Worm (Caenorhabditis elegans) whole organism, L4 larva: ENCODE data around the gene cec-5.
A peak's percentile ranks its signal among the peaks of the same experiment; 100 is the strongest.

Experiments used
- F37D6.2 ChIP-seq: sonication (generic microtip); optimal IDR thresholded peaks from 2 replicates; lab custom pipeline; 2016; ENCODE audit warnings: mild to moderate bottlenecking, missing genetic modification characterization, missing compliant biosample characterization
- F49E8.2 ChIP-seq: sonication (generic microtip); optimal IDR thresholded peaks from 2 replicates; lab custom pipeline; 2016; ENCODE audit warnings: missing compliant biosample characterization, mild to moderate bottlenecking, missing genetic modification characterization, borderline replicate concordance
- Y105C5A.15 ChIP-seq: fragments of 200-800 bp; sonication (Bioruptor generic); IDR thresholded peaks from 2 replicates; pipeline ENCODE4 v1.3.6; 2022; ENCODE audit warnings: missing genetic modification characterization, missing compliant biosample characterization
- ZK337.2 ChIP-seq: fragments of 200-800 bp; sonication (Bioruptor generic); IDR thresholded peaks from 2 replicates; pipeline ENCODE4 v1.3.6; 2022; ENCODE audit warnings: missing genetic modification reagents, missing genetic modification characterization, missing compliant biosample characterization
- aha-1 ChIP-seq: fragments of 150-350 bp; peaks from one replicate; lab custom pipeline; 2014; ENCODE audit warnings: missing biosample characterization, missing genetic modification characterization
- ama-1 ChIP-seq: fragments of 150-350 bp; optimal IDR thresholded peaks from 2 replicates; lab custom pipeline; 2014; ENCODE audit warnings: inconsistent platforms, mixed read lengths
- arid-1 ChIP-seq: fragments of 200-800 bp; sonication (Bioruptor generic); conservative IDR thresholded peaks from 2 replicates; pipeline ENCODE4 v1.3.6; 2022; ENCODE audit warnings: missing genetic modification reagents, missing genetic modification characterization, missing compliant biosample characterization
- attf-4 ChIP-seq: sonication (generic microtip); optimal IDR thresholded peaks from 3 replicates; lab custom pipeline; 2017; ENCODE audit warnings: missing biosample characterization, missing genetic modification characterization
- ceh-32 ChIP-seq: sonication (generic microtip); optimal IDR thresholded peaks from 2 replicates; lab custom pipeline; 2016; ENCODE audit warnings: mild to moderate bottlenecking, missing genetic modification characterization, missing compliant biosample characterization; ENCODE audit not compliant: poor library complexity
- ceh-44 ChIP-seq: fragments of 200-800 bp; sonication (Bioruptor generic); IDR thresholded peaks from 2 replicates; pipeline ENCODE4 v1.3.6; 2022; ENCODE audit warnings: missing genetic modification reagents, missing genetic modification characterization, missing compliant biosample characterization
- ctbp-1 ChIP-seq: fragments of 200-800 bp; sonication (Bioruptor generic); IDR thresholded peaks from 2 replicates; pipeline ENCODE4 v1.3.6; 2022; ENCODE audit warnings: missing genetic modification reagents, missing genetic modification characterization, missing compliant biosample characterization
- dve-1 ChIP-seq: sonication (generic microtip); optimal IDR thresholded peaks from 2 replicates; lab custom pipeline; 2017; ENCODE audit warnings: antibody characterized with exemption, mild to moderate bottlenecking, missing genetic modification characterization, missing compliant biosample characterization; ENCODE audit not compliant: insufficient read depth
- egl-43 ChIP-seq: fragments of 200-800 bp; sonication (Bioruptor generic); IDR thresholded peaks from 2 replicates; pipeline ENCODE4 v1.3.6; 2022; ENCODE audit warnings: missing genetic modification reagents, missing genetic modification characterization, missing compliant biosample characterization
- fos-1 ChIP-seq: fragments of 150-350 bp; optimal IDR thresholded peaks from 2 replicates; lab custom pipeline; 2014; ENCODE audit warnings: missing biosample characterization, missing genetic modification characterization
- gei-8 ChIP-seq: fragments of 200-800 bp; sonication (Bioruptor generic); optimal IDR thresholded peaks from 2 replicates; lab custom pipeline; 2018; ENCODE audit warnings: mild to moderate bottlenecking, missing genetic modification characterization, missing compliant biosample characterization
- hif-1 ChIP-seq, 2 experiments: sonication (generic microtip); optimal IDR thresholded peaks; 2 replicates each; lab custom pipeline; 2016 to 2017; ENCODE audit warnings: missing compliant biosample characterization in 2 of 2, missing genetic modification characterization in 2 of 2, missing genetic modification reagents in 2 of 2, missing genotype in 2 of 2, mild to moderate bottlenecking in 1 of 2
- jun-1 ChIP-seq: fragments of 150-350 bp; optimal IDR thresholded peaks from 2 replicates; lab custom pipeline; 2014; ENCODE audit warnings: missing biosample characterization, missing genetic modification reagents, missing genetic modification characterization
- lin-38 ChIP-seq: fragments of 200-800 bp; sonication (Bioruptor generic); IDR thresholded peaks from 2 replicates; pipeline ENCODE4 v1.3.6; 2022; ENCODE audit warnings: missing genetic modification reagents, missing genetic modification characterization, missing compliant biosample characterization
- madf-5 ChIP-seq, 2 experiments: fragments of 200-800 bp; sonication (Bioruptor generic); IDR thresholded peaks; 2 replicates each; pipeline ENCODE4 v1.3.6; 2022; ENCODE audit warnings: missing compliant biosample characterization in 2 of 2, missing genetic modification characterization in 2 of 2
- madf-9 ChIP-seq: fragments of 200-800 bp; sonication (Bioruptor generic); conservative IDR thresholded peaks from 2 replicates; pipeline ENCODE4 v1.3.6; 2022; ENCODE audit warnings: missing genetic modification reagents, missing genetic modification characterization, missing compliant biosample characterization
- mdl-1 ChIP-seq, 2 experiments: fragments of 150-350 bp in 1 of 2; sonication (generic microtip) in 1 of 2; optimal IDR thresholded peaks; 2 replicates each; lab custom pipeline; 2014 to 2017; ENCODE audit warnings: missing biosample characterization in 2 of 2, missing genetic modification characterization in 2 of 2
- mep-1 ChIP-seq: fragments of 150-350 bp; sonication (generic microtip); optimal IDR thresholded peaks from 3 replicates; lab custom pipeline; 2014; ENCODE audit warnings: missing biosample characterization, missing genetic modification characterization
- nhr-11 ChIP-seq: fragments of 150-350 bp; optimal IDR thresholded peaks from 2 replicates; lab custom pipeline; 2014; ENCODE audit warnings: missing biosample characterization, missing genetic modification characterization
- nhr-237 ChIP-seq: sonication (generic microtip); optimal IDR thresholded peaks from 2 replicates; lab custom pipeline; 2017; ENCODE audit warnings: missing biosample characterization, missing genetic modification characterization
- nhr-41 ChIP-seq: fragments of 200-800 bp; sonication (Bioruptor generic); IDR thresholded peaks from 2 replicates; pipeline ENCODE4 v1.3.6; 2022; ENCODE audit warnings: missing genetic modification reagents, missing genetic modification characterization, missing compliant biosample characterization
- nhr-76 ChIP-seq: fragments of 150-350 bp; optimal IDR thresholded peaks from 2 replicates; lab custom pipeline; 2014; ENCODE audit warnings: missing biosample characterization, missing genetic modification characterization
- pqm-1 ChIP-seq: sonication (generic microtip); optimal IDR thresholded peaks from 2 replicates; lab custom pipeline; 2017; ENCODE audit warnings: missing biosample characterization, missing genetic modification characterization
- rbr-2 ChIP-seq: sonication (generic microtip); optimal IDR thresholded peaks from 2 replicates; lab custom pipeline; 2016; ENCODE audit warnings: missing genotype, missing genetic modification characterization, missing compliant biosample characterization
- saeg-2 ChIP-seq: fragments of 200-800 bp; sonication (Bioruptor generic); IDR thresholded peaks from 2 replicates; pipeline ENCODE4 v1.3.6; 2022; ENCODE audit warnings: missing genetic modification reagents, missing genetic modification characterization, missing compliant biosample characterization
- snpc-1.2 ChIP-seq: fragments of 200-800 bp; sonication (Bioruptor generic); IDR thresholded peaks from 2 replicates; pipeline ENCODE4 v1.3.6; 2022; ENCODE audit warnings: missing genetic modification reagents, missing genetic modification characterization, missing compliant biosample characterization
- spr-1 ChIP-seq: sonication (generic microtip); optimal IDR thresholded peaks from 2 replicates; lab custom pipeline; 2016; ENCODE audit warnings: mild to moderate bottlenecking, missing genetic modification characterization, missing compliant biosample characterization
- tag-97 ChIP-seq: fragments of 200-800 bp; sonication (Bioruptor generic); IDR thresholded peaks from 2 replicates; pipeline ENCODE4 v1.3.6; 2022; ENCODE audit warnings: missing genetic modification characterization, missing compliant biosample characterization
- unc-130 ChIP-seq: sonication (generic microtip); optimal IDR thresholded peaks from 2 replicates; lab custom pipeline; 2016; ENCODE audit warnings: missing genetic modification reagents, missing genetic modification characterization, missing compliant biosample characterization
- unc-62 ChIP-seq, 3 experiments: fragments of 150-350 bp in 1 of 3; sonication (generic microtip); optimal IDR thresholded peaks in 2 of 3; peaks in 1 of 3; 1 replicate in 1 of 3; 2 replicates in 2 of 3; lab custom pipeline; 2014 to 2017; ENCODE audit warnings: missing biosample characterization in 3 of 3, missing genetic modification characterization in 3 of 3, missing genetic modification reagents in 3 of 3, missing genotype in 1 of 3
- zip-11 ChIP-seq: fragments of 200-800 bp; sonication (Bioruptor generic); IDR thresholded peaks from 2 replicates; pipeline ENCODE4 v1.3.6; 2022; ENCODE audit warnings: missing genetic modification characterization, missing compliant biosample characterization

The cec-5 gene

DNA sequence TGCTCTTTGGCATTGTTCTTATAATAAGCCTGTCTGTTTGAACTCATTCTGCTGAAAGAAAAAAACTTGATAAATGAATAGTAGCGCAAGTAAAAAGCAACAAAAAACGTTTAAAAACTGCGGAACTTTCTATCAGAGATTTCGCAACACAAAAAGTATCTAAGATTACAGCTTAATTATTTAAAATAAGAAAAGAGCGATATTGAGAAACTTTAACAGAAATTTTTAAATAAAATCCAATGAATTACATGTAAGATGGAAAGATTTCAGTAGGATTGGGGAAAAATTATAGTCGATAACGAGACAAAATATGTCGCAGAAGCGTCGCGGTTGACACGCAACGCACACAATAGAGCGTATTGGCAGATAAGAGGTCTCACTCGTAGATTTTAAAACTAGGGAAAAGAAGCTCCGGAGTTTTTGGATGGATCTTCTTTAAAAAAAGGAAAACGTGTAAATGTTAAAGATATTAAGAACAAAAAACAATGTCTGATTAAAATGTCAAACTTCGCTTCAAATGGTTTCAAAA, 18.2 kb downstream of the cec-5 start, which contains the start of gene ima-3 (continued):
- TF ChIP-seq zip-11 (GFP tag; lab: Robert Waterston, UW) (no peak), ceh-32 (no peak), unc-130 (GFP tag; lab: Kevin White, UChicago) (peak; percentile 18), ceh-44 (GFP tag; lab: Robert Waterston, UW) (no peak), fos-1 (tag; lab: Kevin White, UChicago) (no peak), unc-62 (GFP tag; optimal IDR thresholded peaks at IDR 0.05 in 1 of 2; lab: Kevin White, UChicago) (no peak), unc-62 (tag; optimal IDR thresholded peaks at IDR 0.05; lab: Kevin White, UChicago) (no peak), Y105C5A.15 (GFP tag; lab: Robert Waterston, UW) (no peak), hif-1 (tag; optimal IDR thresholded peaks at IDR 0.05; lab: Kevin White, UChicago) (peak in 1 of 2 experiments; percentile 47), lin-38 (GFP tag; lab: Robert Waterston, UW) (peak; percentile 73), jun-1 (no peak), nhr-76 (tag; lab: Kevin White, UChicago) (no peak), F49E8.2 (tag; lab: Kevin White, UChicago) (no peak), pqm-1 (tag; lab: Kevin White, UChicago) (peak; percentile 36), mep-1 (peak; percentile 51), madf-5 (GFP tag; IDR thresholded peaks at IDR 0.05; lab: Robert Waterston, UW) (no peak), dve-1 (peak; percentile 30)

DNA sequence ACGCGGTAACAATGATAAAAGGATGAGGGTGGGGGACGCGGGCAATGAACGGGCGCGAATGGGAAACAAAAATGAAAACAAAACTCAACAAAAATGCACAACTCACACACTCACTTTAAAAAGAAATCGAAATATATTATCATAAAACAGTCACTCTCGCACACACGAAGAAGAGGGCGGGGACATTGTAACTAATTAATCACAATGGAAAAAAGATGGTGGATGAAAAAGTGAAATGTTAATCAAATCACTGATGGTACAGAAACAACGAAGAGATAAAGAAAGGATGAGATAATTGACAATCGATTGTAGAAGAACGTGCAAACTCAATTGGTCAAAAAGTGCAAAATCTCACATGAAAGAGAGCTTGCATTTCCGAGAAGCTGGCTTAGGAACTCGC, 20.7 kb downstream of the cec-5 start:
- 0 out of 2 replicates have a peak, but pooled peaks have one; percentile 21 for TF ChIP-seq arid-1 (GFP tag; lab: Robert Waterston, UW)
- peak; percentile 6; the same call in 1 of the 2 replicates for TF ChIP-seq lin-38 (GFP tag; lab: Robert Waterston, UW)
- no peak for TF ChIP-seq saeg-2 (GFP tag; lab: Robert Waterston, UW)

DNA sequence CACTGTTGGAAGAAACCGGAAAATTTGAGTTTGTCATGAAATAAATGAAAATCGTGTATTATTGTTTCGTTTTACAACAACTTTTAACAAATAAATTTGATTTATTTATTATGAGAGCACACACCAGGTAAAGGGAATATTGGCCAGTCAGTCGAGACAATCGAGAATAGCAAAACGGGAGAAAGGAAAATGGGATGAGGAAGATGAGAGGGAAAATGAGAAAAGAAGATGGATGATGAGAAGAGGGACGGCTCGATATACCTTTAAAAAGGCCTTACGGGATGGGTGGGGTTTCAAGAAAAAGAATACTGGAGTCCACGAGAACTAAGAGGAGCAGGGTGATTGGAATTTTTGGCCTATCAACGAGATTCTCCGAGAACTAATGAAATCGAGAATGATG, 21.3 kb downstream of the cec-5 start:
- peak; percentile 54 for TF ChIP-seq ama-1 (lab: Kevin White, UChicago)
- 0 out of 2 replicates have a peak, but pooled peaks have one; percentile 15 for TF ChIP-seq snpc-1.2 (GFP tag; lab: Robert Waterston, UW)
- no peak for TF ChIP-seq attf-4 (tag; lab: Kevin White, UChicago)
- TF ChIP-seq rbr-2 (tag; lab: Kevin White, UChicago) = no peak

DNA sequence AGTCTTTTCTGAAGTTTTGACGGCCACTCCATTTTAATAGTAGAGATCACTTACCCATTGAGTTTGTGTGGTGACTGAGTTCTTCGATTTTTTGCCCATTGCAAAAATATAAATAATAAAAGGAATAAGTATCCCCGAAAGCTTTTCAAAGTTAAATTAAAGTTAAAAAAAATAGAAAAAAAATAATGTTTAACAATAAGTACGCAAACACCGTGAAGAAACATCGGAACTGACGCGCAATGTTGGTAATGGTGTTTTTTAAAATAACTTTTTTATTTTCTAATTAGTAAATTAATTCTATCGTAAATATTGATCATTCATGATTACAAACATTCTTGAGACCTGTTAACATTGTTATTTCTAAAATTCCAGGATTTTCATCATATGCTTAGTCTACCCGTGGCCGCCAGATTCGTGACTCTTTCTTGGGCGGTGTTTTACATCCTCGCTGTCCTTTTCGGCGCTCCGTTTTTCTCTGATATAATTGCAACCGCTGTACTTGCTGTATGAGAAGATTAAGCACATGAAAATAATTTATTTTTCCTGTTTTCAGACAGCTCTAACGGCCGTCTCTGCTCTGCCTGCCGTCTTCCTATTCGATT, 23.5 kb downstream of the cec-5 start, which contains the start of the genes F49E8.7, F49E8.8 and nprl-2:
F49E8.7 (minus strand) TSS at position 101 of the 602 bp plus-strand sequence.
F49E8.8 (plus strand) TSS at position 373 of the 602 bp plus-strand sequence.
nprl-2 (plus strand) TSS at position 552 of the 602 bp plus-strand sequence.
- no peak for TF ChIP-seq tag-97 (GFP tag; lab: Robert Waterston, UW)
- no peak for TF ChIP-seq nhr-237 (tag; lab: Kevin White, UChicago)
- no peak for TF ChIP-seq hif-1 (tag; optimal IDR thresholded peaks at IDR 0.05; lab: Kevin White, UChicago)
- TF ChIP-seq F37D6.2 = no peak
- no peak for TF ChIP-seq gei-8 (GFP tag; lab: Kevin White, UChicago)
- no peak for TF ChIP-seq dve-1
- no peak for TF ChIP-seq ctbp-1 (GFP tag; lab: Robert Waterston, UW)
- no peak for TF ChIP-seq madf-9 (GFP tag; lab: Robert Waterston, UW)
- no peak for TF ChIP-seq egl-43 (GFP tag; lab: Robert Waterston, UW)
- TF ChIP-seq, all 104 proteins: peak for 0

DNA sequence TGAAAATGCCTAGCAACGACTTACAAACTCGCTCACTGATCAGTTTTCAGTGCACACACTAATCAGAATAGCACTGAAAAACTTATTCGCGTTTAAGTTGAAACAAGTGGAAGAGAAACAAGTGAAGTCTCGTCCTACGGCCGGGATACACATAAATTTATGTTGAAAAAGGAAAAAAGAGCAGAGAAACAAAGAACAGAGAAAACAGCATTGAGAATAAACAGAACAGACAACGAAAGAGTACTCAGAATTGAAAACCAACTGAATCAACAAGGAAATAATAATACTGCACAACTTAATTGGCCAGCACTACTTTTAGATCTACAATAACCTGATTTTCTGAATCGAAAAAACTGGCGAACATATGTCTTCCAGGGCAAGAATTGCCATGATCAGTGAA, 25.6 kb downstream of the cec-5 start, which contains the start of gene F49E8.6:
F49E8.6 (minus strand) TSS at position 317 of the 400 bp plus-strand sequence.
- no peak for TF ChIP-seq snpc-1.2 (GFP tag; lab: Robert Waterston, UW)
- no peak for TF ChIP-seq ZK337.2
- TF ChIP-seq mdl-1 (tag; optimal IDR thresholded peaks at IDR 0.05; lab: Kevin White, UChicago) = no peak
- TF ChIP-seq Y105C5A.15 (GFP tag; lab: Robert Waterston, UW) = no peak
- TF ChIP-seq spr-1 (tag; lab: Kevin White, UChicago) = no peak
- peak; percentile 46 for TF ChIP-seq aha-1 (tag; lab: Kevin White, UChicago)
- TF ChIP-seq nhr-41 (GFP tag; lab: Robert Waterston, UW) = no peak
- TF ChIP-seq nhr-11 (tag; lab: Kevin White, UChicago) = peak; percentile 40
- TF ChIP-seq, all 104 proteins: peak for 2
